Fruit fly (Drosophila melanogaster) whole organism, adult: Measurements from ENCODE around the gene CG31419.

Source experiments
- CG11617 ChIP-seq: fragments of 200-800 bp; sonication (Bioruptor generic); optimal IDR thresholded peaks from 2 replicates; lab custom pipeline; 2017; ENCODE audit warnings: mild to moderate bottlenecking, missing biosample characterization, missing genetic modification reagents, missing genetic modification characterization
- CG12768 ChIP-seq: fragments of 200-800 bp; sonication (Bioruptor generic); optimal IDR thresholded peaks from 2 replicates; lab custom pipeline; 2017; ENCODE audit warnings: missing biosample characterization, missing genetic modification characterization, mild to moderate bottlenecking, moderate library complexity, missing genetic modification reagents
- CG14711 ChIP-seq: fragments of 200-800 bp; sonication (Bioruptor generic); optimal IDR thresholded peaks from 2 replicates; lab custom pipeline; 2018; ENCODE audit warnings: missing biosample characterization, mild to moderate bottlenecking, missing genetic modification characterization, moderate library complexity
- CG1620 ChIP-seq: fragments of 200-800 bp; sonication (Bioruptor generic); optimal IDR thresholded peaks from 2 replicates; lab custom pipeline; 2016; ENCODE audit warnings: missing biosample characterization, missing genetic modification characterization
- CG33017 ChIP-seq: fragments of 200-800 bp; sonication (Bioruptor generic); optimal IDR thresholded peaks from 2 replicates; lab custom pipeline; 2018; ENCODE audit warnings: missing biosample characterization, mild to moderate bottlenecking, missing genetic modification characterization, moderate library complexity
- CG5204 ChIP-seq: fragments of 200-800 bp; sonication (Bioruptor generic); optimal IDR thresholded peaks from 2 replicates; lab custom pipeline; 2016; ENCODE audit warnings: missing biosample characterization, missing genetic modification characterization
- CG7045 ChIP-seq: fragments of 200-800 bp; sonication (Bioruptor generic); optimal IDR thresholded peaks from 2 replicates; lab custom pipeline; 2017; ENCODE audit warnings: missing biosample characterization, mild to moderate bottlenecking, missing genetic modification characterization
- CG7101 ChIP-seq: fragments of 200-800 bp; sonication (Bioruptor generic); optimal IDR thresholded peaks from 2 replicates; lab custom pipeline; 2018; ENCODE audit warnings: missing biosample characterization, mild to moderate bottlenecking, missing genetic modification characterization, moderate library complexity
- Clk ChIP-seq: fragments of 200-800 bp; sonication (Bioruptor generic); optimal IDR thresholded peaks from 2 replicates; lab custom pipeline; 2017; ENCODE audit warnings: missing biosample characterization, missing genetic modification characterization
- Crg-1 ChIP-seq: fragments of 200-800 bp; sonication (Bioruptor generic); optimal IDR thresholded peaks from 2 replicates; lab custom pipeline; 2016; ENCODE audit warnings: missing biosample characterization, missing genetic modification characterization
- Hr96 ChIP-seq: fragments of 200-800 bp; sonication (Bioruptor generic); optimal IDR thresholded peaks from 2 replicates; lab custom pipeline; 2016; ENCODE audit warnings: missing biosample characterization, missing genetic modification characterization
- Mnt ChIP-seq: fragments of 200-800 bp; sonication (Bioruptor generic); optimal IDR thresholded peaks from 2 replicates; lab custom pipeline; 2016; ENCODE audit warnings: missing biosample characterization, mild to moderate bottlenecking, missing genetic modification characterization
- bab1 ChIP-seq: fragments of 200-800 bp; sonication (Bioruptor generic); optimal IDR thresholded peaks from 3 replicates; lab custom pipeline; 2019; ENCODE audit warnings: missing biosample characterization, mild to moderate bottlenecking, missing genetic modification characterization, moderate library complexity
- cic ChIP-seq: fragments of 200-800 bp; sonication (Bioruptor generic); optimal IDR thresholded peaks from 2 replicates; lab custom pipeline; 2017; ENCODE audit warnings: missing biosample characterization, mild to moderate bottlenecking, missing genetic modification characterization, moderate library complexity
- cnc ChIP-seq, 2 experiments: fragments of >200 bp; optimal IDR thresholded peaks; 2 replicates each; lab custom pipeline; 2017
- kay ChIP-seq: fragments of 200-800 bp; sonication (Bioruptor generic); peaks from one replicate; lab custom pipeline; 2016; ENCODE audit warnings: missing biosample characterization, missing genetic modification characterization, borderline replicate concordance
- ovo ChIP-seq: fragments of 200-800 bp; sonication (Bioruptor generic); optimal IDR thresholded peaks from 2 replicates; lab custom pipeline; 2016; ENCODE audit warnings: missing biosample characterization, missing genetic modification characterization
- pad ChIP-seq: fragments of 200-800 bp; sonication (Bioruptor generic); optimal IDR thresholded peaks from 3 replicates; lab custom pipeline; 2017; ENCODE audit warnings: missing biosample characterization, missing genetic modification characterization, mild to moderate bottlenecking, moderate library complexity, missing genetic modification reagents
- tj ChIP-seq: fragments of 200-800 bp; sonication (Bioruptor generic); optimal IDR thresholded peaks from 3 replicates; lab custom pipeline; 2017; ENCODE audit warnings: missing biosample characterization, mild to moderate bottlenecking, missing genetic modification characterization, moderate library complexity
- toe ChIP-seq: fragments of 200-800 bp; sonication (Bioruptor generic); optimal IDR thresholded peaks from 2 replicates; lab custom pipeline; 2016; ENCODE audit warnings: missing biosample characterization, missing genetic modification characterization

CG31419 gene

DNA sequence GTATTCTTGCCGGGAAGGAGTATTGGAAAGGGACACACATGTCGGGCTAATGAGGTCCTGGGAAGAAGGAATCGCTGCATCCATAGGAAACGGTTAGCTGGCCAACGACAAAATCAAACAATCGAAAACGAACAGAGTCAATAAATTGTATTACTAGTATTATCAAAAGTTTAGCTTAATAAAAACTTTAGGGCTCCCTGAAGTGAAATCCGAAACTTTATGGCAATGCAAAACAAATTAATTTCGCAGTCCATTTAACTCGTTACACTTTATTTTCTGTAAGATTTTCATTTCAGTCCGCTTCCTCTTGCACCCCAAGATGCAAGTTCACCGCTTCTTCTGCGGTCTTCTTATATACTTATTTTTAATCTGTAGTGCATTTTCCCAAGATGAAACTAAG lies at the start of gene CG31419:
Gene CG31419 (plus strand): TSS at position 301 of the 400 bp plus-strand sequence.
- TF ChIP-seq CG5204: no peak
- no peak for TF ChIP-seq Mnt (GFP tag; lab: Kevin White, UChicago)
- TF ChIP-seq cnc (optimal IDR thresholded peaks at IDR 0.05; lab: Kevin White, UChicago): no peak
- no peak for TF ChIP-seq tj
- no peak for TF ChIP-seq toe (GFP tag; lab: Kevin White, UChicago)
- TF ChIP-seq Crg-1 (GFP tag; lab: Kevin White, UChicago): no peak
- no peak for TF ChIP-seq CG11617

- TF ChIP-seq CG12768 (GFP tag; lab: Kevin White, UChicago): no peak
- no peak for TF ChIP-seq Crg-1 (GFP tag; lab: Kevin White, UChicago)
- no peak for TF ChIP-seq CG7101 (tag; lab: Kevin White, UChicago)
- no peak for TF ChIP-seq CG14711 (tag; lab: Kevin White, UChicago)
- TF ChIP-seq bab1 (GFP tag; lab: Kevin White, UChicago): no peak
- no peak for TF ChIP-seq CG1620 (GFP tag; lab: Kevin White, UChicago)
- TF ChIP-seq Hr96: no peak
- TF ChIP-seq CG5204: no peak
- TF ChIP-seq Clk (GFP tag; lab: Kevin White, UChicago): no peak
- no peak for TF ChIP-seq cnc (optimal IDR thresholded peaks at IDR 0.05; lab: Kevin White, UChicago)
- no peak for TF ChIP-seq kay
- TF ChIP-seq cic (GFP tag; lab: Kevin White, UChicago): no peak
- TF ChIP-seq pad: no peak
Observed at dm6 chr3R:17236936-17237335, 47.5 kb upstream of the CG31419 start.

- TF ChIP-seq Mnt (GFP tag; lab: Kevin White, UChicago) (no peak), CG14711 (tag; lab: Kevin White, UChicago) (no peak)
Observed at dm6 chr3R:17247699-17248098, 36.7 kb upstream of the CG31419 start.

DNA sequence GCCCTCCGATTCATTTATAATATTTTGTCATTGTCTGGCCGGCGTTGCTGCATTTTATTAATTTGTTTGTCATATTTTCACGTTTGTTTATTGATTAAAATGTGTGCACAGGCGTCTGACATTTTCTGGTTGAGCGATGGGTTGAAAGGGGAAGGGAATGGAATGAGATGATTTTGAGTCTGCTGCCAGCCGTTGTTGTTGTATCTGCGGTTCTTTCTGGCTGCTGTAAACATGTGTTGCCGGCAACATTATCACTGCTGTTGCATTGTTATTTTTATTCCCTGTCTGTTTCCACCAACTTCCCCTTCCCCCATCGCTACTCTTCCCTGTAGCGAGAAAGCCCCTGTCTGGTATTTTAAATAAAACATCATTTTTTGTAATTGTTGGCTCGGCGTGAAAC lies 35.2 kb upstream of the CG31419 start:
- TF ChIP-seq Mnt (GFP tag; lab: Kevin White, UChicago): no peak
- TF ChIP-seq toe (GFP tag; lab: Kevin White, UChicago): no peak
- no peak for TF ChIP-seq ovo (GFP tag; lab: Kevin White, UChicago)
- no peak for TF ChIP-seq CG5204
- TF ChIP-seq bab1 (GFP tag; lab: Kevin White, UChicago): no peak
- no peak for TF ChIP-seq kay
- TF ChIP-seq CG33017 (tag; lab: Kevin White, UChicago): no peak
- TF ChIP-seq CG12768 (GFP tag; lab: Kevin White, UChicago): no peak
- TF ChIP-seq CG1620 (GFP tag; lab: Kevin White, UChicago): no peak
- TF ChIP-seq Hr96: no peak
- TF ChIP-seq Clk (GFP tag; lab: Kevin White, UChicago): no peak
- TF ChIP-seq tj: no peak
- TF ChIP-seq cic (GFP tag; lab: Kevin White, UChicago): no peak
- no peak for TF ChIP-seq cnc (optimal IDR thresholded peaks at IDR 0.05; lab: Kevin White, UChicago)
- TF ChIP-seq CG14711 (tag; lab: Kevin White, UChicago): no peak
- TF ChIP-seq pad: no peak

DNA sequence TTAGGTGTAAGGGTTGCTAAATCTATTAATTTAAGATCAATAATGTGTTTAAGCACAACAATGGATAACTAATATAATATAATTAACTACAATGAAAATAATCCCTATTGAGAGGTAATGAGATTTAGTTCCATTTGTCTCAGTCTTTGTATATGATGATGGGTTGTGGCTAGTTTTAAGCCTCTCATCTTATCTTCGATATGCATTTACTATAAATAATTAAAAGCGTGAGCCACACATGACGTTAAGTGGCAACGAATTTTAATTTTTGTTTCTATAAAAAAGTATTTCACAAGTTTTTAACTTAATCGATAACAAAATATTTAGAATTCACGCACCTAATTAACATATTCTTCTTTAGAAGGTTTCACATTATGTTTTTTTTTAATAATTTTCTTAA lies 33.2 kb upstream of the CG31419 start:
- TF ChIP-seq pad: no peak
- TF ChIP-seq CG14711 (tag; lab: Kevin White, UChicago): no peak
- TF ChIP-seq Mnt (GFP tag; lab: Kevin White, UChicago): no peak

DNA sequence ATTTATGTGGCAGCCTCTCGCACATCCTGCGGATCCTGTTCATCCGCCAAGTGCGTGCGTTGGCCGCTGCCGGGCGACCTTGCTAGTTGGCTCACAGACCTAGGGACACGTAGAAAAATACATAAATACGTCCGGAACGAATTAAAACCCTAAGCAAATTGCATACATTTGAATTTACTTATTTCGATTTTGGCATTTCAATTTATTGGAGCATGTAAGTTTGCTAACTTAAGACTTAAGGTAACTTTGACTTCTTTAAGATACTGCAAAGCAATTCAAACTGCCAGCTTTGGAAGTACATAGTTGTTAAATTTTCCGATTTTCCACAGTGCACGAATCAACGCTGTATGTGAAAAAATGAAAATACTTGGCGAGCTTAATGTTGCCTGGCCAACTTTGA lies 30.4 kb upstream of the CG31419 start, which contains the start of gene CG44259:
Gene CG44259 (minus strand): TSS at position 101 of the 400 bp plus-strand sequence.
- TF ChIP-seq CG14711 (tag; lab: Kevin White, UChicago): no peak
- TF ChIP-seq kay: no peak
- no peak for TF ChIP-seq cic (GFP tag; lab: Kevin White, UChicago)
- TF ChIP-seq CG11617: no peak
- no peak for TF ChIP-seq ovo (GFP tag; lab: Kevin White, UChicago)
- no peak for TF ChIP-seq Clk (GFP tag; lab: Kevin White, UChicago)
- TF ChIP-seq CG7101 (tag; lab: Kevin White, UChicago): no peak
- no peak for TF ChIP-seq CG7045 (GFP tag; lab: Kevin White, UChicago)
- no peak for TF ChIP-seq bab1 (GFP tag; lab: Kevin White, UChicago)
- TF ChIP-seq Mnt (GFP tag; lab: Kevin White, UChicago): no peak
- TF ChIP-seq CG1620 (GFP tag; lab: Kevin White, UChicago): no peak
- no peak for TF ChIP-seq CG12768 (GFP tag; lab: Kevin White, UChicago)

DNA sequence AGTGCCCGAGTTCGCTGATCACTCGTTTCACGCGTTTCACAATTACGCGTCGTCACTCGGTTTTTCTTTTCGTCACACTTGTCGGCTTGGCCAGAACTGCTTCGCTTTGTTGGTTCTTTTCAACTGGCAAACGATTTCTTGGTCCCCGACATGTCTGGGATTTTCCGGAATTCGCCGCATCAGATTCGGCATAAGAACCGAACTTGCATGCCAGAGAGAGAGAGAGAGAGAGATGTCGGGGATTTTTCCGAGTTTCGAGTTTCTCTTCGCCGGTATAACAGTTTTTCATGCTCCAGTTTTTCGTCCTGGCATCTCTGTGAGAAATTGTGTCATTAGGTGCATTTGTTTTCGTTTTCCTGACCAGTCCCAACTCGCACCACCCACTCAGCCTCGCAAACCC lies 19.5 kb upstream of the CG31419 start, which contains the start of the genes beat-IIb and CG44257:
Gene beat-IIb (minus strand): TSS at position 101 of the 400 bp plus-strand sequence.
Gene CG44257 (plus strand): TSS at position 330 of the 400 bp plus-strand sequence.
- TF ChIP-seq kay: no peak
- TF ChIP-seq cic (GFP tag; lab: Kevin White, UChicago): no peak
- TF ChIP-seq CG12768 (GFP tag; lab: Kevin White, UChicago): no peak
- TF ChIP-seq CG14711 (tag; lab: Kevin White, UChicago): no peak
- no peak for TF ChIP-seq CG33017 (tag; lab: Kevin White, UChicago)
- no peak for TF ChIP-seq pad
- TF ChIP-seq bab1 (GFP tag; lab: Kevin White, UChicago): no peak
